Fruit fly (Drosophila melanogaster): Measurements from ENCODE around the gene CG31287.

dm6 chr3R:16228719-16229704, 25.8 kb downstream of the CG31287 start:
- TF ChIP-seq CG11617 (GFP tag; optimal IDR thresholded peaks at IDR 0.05) (no peak), kay (GFP tag; ENCODE audit: borderline replicate concordance) (peak; percentile 70), CG7101 (tag; optimal IDR thresholded peaks at IDR 0.05) (no peak), toe (GFP tag; optimal IDR thresholded peaks at IDR 0.05) (no peak), Hr96 (GFP tag; optimal IDR thresholded peaks at IDR 0.05) (no peak), Crg-1 (GFP tag; optimal IDR thresholded peaks at IDR 0.05) (no peak), CG5204 (GFP tag; optimal IDR thresholded peaks at IDR 0.05) (no peak), ovo (GFP tag; optimal IDR thresholded peaks at IDR 0.05) (no peak), CG14711 (tag; optimal IDR thresholded peaks at IDR 0.05) (no peak), CG7045 (GFP tag; optimal IDR thresholded peaks at IDR 0.05) (no peak)
